Worm (Caenorhabditis elegans): ENCODE data around the gene nft-1.

The nft-1 gene

DNA sequence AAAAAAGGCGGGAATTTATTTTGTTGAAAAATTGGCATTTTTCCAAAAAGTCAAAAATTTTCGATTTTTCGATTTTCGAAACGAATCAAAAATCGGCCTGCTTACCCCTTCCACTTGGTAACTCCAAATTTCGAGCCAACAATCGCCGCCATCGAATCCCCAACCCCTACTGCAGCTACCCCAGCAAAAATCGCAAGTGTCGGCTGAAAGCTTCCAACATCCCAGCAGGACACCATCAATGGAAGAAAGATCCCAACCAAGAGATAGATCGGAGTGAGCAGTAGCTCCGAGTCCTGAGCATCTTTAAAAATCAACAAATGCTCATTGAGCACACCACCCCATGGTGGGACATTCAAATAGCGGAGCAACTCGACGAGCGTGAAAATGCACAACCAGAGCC lies 7.2 kb downstream of the nft-1 start:
- TF ChIP-seq unc-62 (GFP tag; optimal IDR thresholded peaks at IDR 0.05 in 1 of 2) (peak in 1 of 2 experiments; percentile 90), unc-62 (tag; optimal IDR thresholded peaks at IDR 0.05) (no peak), madf-5 (GFP tag; IDR thresholded peaks at IDR 0.05) (no peak), ctbp-1 (GFP tag; IDR thresholded peaks at IDR 0.05) (no peak), set-16 (GFP tag; IDR thresholded peaks at IDR 0.05) (0 out of 2 replicates have a peak, but pooled peaks have one; percentile 7), mep-1 (tag; optimal IDR thresholded peaks at IDR 0.05) (no peak), nhr-41 (GFP tag; IDR thresholded peaks at IDR 0.05) (no peak), lin-39 (tag; optimal IDR thresholded peaks at IDR 0.05) (no peak), lin-1 (GFP tag; IDR thresholded peaks at IDR 0.05) (no peak), lin-13 (GFP tag; optimal IDR thresholded peaks at IDR 0.05) (no peak), rbr-2 (tag; optimal IDR thresholded peaks at IDR 0.05) (no peak), ceh-28 (tag; optimal IDR thresholded peaks at IDR 0.05) (no peak), mxl-2 (GFP tag; conservative IDR thresholded peaks at IDR 0.05) (no peak)

DNA sequence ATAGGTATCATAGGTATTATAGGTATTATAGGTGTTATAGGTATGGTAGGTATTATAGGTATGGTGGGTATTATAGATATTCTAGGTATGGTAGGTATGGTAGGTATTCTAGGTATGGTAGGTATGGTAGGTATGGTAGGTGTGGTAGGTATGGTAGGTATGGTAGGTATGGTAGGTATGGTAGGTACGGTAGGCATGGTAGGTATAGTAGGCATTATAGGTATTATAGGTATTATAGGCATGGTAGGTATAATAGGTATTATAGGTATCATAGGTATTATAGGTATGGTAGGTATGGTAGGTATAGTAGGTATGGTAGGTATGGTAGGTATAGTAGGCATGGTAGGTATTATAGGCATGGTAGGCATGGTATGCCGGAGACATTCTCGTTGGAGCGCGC lies 8.3 kb downstream of the nft-1 start:
- TF ChIP-seq lin-38 (GFP tag; IDR thresholded peaks at IDR 0.05) (no peak), nhr-111 (GFP tag; optimal IDR thresholded peaks at IDR 0.05) (no peak), hlh-11 (tag; optimal IDR thresholded peaks at IDR 0.05) (no peak), unc-39 (tag; optimal IDR thresholded peaks at IDR 0.05) (no peak), zip-11 (GFP tag; IDR thresholded peaks at IDR 0.05) (0 out of 2 replicates have a peak, but pooled peaks have one; percentile 12), dmd-8 (GFP tag; IDR thresholded peaks at IDR 0.05) (0 out of 2 replicates have a peak, but pooled peaks have one; percentile 14), hmg-1.1 (GFP tag; IDR thresholded peaks at IDR 0.05) (no peak), unc-62 (GFP tag; optimal IDR thresholded peaks at IDR 0.05 in 1 of 2) (peak in 1 of 2 experiments; percentile 90), unc-62 (tag; optimal IDR thresholded peaks at IDR 0.05) (no peak), zip-2 (tag; optimal IDR thresholded peaks at IDR 0.05) (no peak), D1046.2 (GFP tag; IDR thresholded peaks at IDR 0.05) (no peak)

DNA sequence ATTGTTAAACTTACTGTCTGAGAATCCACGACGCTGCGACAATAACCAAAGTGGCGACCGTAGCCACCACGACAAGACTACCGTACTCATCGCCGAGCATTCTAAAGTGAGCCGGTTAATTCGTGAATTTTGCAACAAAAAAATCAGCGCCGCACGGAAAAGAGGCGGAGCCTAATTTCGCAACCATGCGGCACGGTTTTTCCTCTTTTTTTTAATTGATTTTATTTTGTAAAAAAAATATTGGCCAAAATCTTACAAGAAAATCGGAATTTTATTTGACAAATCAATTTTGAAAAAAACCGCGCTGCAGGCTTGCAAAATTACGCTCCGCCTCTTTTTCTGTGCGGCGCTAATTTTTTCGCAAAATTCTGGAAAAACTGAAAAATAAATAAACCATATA lies 9.9 kb downstream of the nft-1 start, which contains the start of gene dolk-1:
Gene dolk-1, minus strand, starts transcription at position 101 of the 400 bp plus-strand sequence.
- TF ChIP-seq T26A8.4 (GFP tag; IDR thresholded peaks at IDR 0.05), result 0 out of 2 replicates have a peak, but pooled peaks have one; percentile 12
- no peak for TF ChIP-seq ceh-20 (GFP tag; IDR thresholded peaks at IDR 0.05)
- no peak for TF ChIP-seq zfp-3 (GFP tag; conservative IDR thresholded peaks at IDR 0.05)

ce11 chrIII:11935032-11935947 lies 11.6 kb downstream of the nft-1 start:
- peak in 1 of 2 experiments; percentile 96 for TF ChIP-seq unc-62 (GFP tag; optimal IDR thresholded peaks at IDR 0.05 in 1 of 2)
- no peak for TF ChIP-seq unc-62 (tag; optimal IDR thresholded peaks at IDR 0.05)
- TF ChIP-seq hlh-30 (tag; optimal IDR thresholded peaks at IDR 0.05; ENCODE audit: insufficient read depth), result peak; percentile 29
- TF ChIP-seq gei-8 (GFP tag; optimal IDR thresholded peaks at IDR 0.05), result no peak
- TF ChIP-seq nhr-6 (tag; optimal IDR thresholded peaks at IDR 0.05), result no peak
- TF ChIP-seq skn-1 (tag; optimal IDR thresholded peaks at IDR 0.05), result no peak
- TF ChIP-seq set-16 (GFP tag; IDR thresholded peaks at IDR 0.05), result no peak
- TF ChIP-seq ceh-28 (tag; optimal IDR thresholded peaks at IDR 0.05), result no peak
- no peak for TF ChIP-seq nhr-237 (tag; optimal IDR thresholded peaks at IDR 0.05)
- TF ChIP-seq mdt-29 (GFP tag; IDR thresholded peaks at IDR 0.05), result no peak
- TF ChIP-seq mxl-3 (GFP tag; optimal IDR thresholded peaks at IDR 0.05), result peak; percentile 68
- no peak for TF ChIP-seq ces-1 (GFP tag; optimal IDR thresholded peaks at IDR 0.05)
- TF ChIP-seq dmd-9 (GFP tag; IDR thresholded peaks at IDR 0.05), result no peak
- no peak for TF ChIP-seq ceh-82 (tag; optimal IDR thresholded peaks at IDR 0.05)
- no peak for TF ChIP-seq saeg-2 (GFP tag; IDR thresholded peaks at IDR 0.05)
- TF ChIP-seq tra-1 (GFP tag; IDR thresholded peaks at IDR 0.05), result no peak
- no peak for TF ChIP-seq egl-43 (GFP tag; IDR thresholded peaks at IDR 0.05)
- no peak for TF ChIP-seq hmg-1.1 (GFP tag; IDR thresholded peaks at IDR 0.05)
- TF ChIP-seq dmd-8 (GFP tag; IDR thresholded peaks at IDR 0.05), result 0 out of 2 replicates have a peak, but pooled peaks have one; percentile 11
- no peak for TF ChIP-seq ztf-7 (tag; optimal IDR thresholded peaks at IDR 0.05)
- no peak for TF ChIP-seq nhr-28 (tag; optimal IDR thresholded peaks at IDR 0.05)
- peak; percentile 37 for TF ChIP-seq hlh-11 (tag; optimal IDR thresholded peaks at IDR 0.05)
- no peak for TF ChIP-seq nhr-102 (tag; optimal IDR thresholded peaks at IDR 0.05)
- TF ChIP-seq ceh-32 (tag; optimal IDR thresholded peaks at IDR 0.05; ENCODE audit: poor library complexity), result no peak
- TF ChIP-seq mxl-2 (GFP tag; conservative IDR thresholded peaks at IDR 0.05), result no peak
- no peak for TF ChIP-seq unc-39 (tag; optimal IDR thresholded peaks at IDR 0.05)
- no peak for TF ChIP-seq D1046.2 (GFP tag; IDR thresholded peaks at IDR 0.05)
- TF ChIP-seq ceh-62 (tag; optimal IDR thresholded peaks at IDR 0.05), result no peak

Data from whole organism, L4 larva.